Fruit fly (Drosophila melanogaster): ENCODE data around the gene Cad87A.
A peak's percentile ranks its signal among the peaks of the same experiment; 100 is the strongest.

Gene Cad87A

dm6 chr3R:11870135-11870534, 78.8 kb downstream of the Cad87A start:
- TF ChIP-seq pnt (GFP tag; optimal IDR thresholded peaks at IDR 0.05) (no peak), CG14441 (GFP tag; IDR thresholded peaks at IDR 0.05) (no peak), br (optimal IDR thresholded peaks at IDR 0.05) (no peak), Gsc (GFP tag; IDR thresholded peaks at IDR 0.05) (no peak), CG12659 (GFP tag; optimal IDR thresholded peaks at IDR 0.05) (no peak), CG9932 (GFP tag; IDR thresholded peaks at IDR 0.05) (no peak), ATbp (GFP tag; optimal IDR thresholded peaks at IDR 0.05) (peak; percentile 11), chinmo (GFP tag; IDR thresholded peaks at IDR 0.05; ENCODE audit: partially characterized antibody) (0 out of 4 replicates have a peak, but pooled peaks have one; percentile 47), CG3163 (GFP tag; optimal IDR thresholded peaks at IDR 0.05) (no peak), ase (GFP tag; IDR thresholded peaks at IDR 0.05) (no peak), Hmr (GFP tag; optimal IDR thresholded peaks at IDR 0.05) (no peak), CG4360 (GFP tag; IDR thresholded peaks at IDR 0.05) (peak; percentile 60), Pdp1 (GFP tag; optimal IDR thresholded peaks at IDR 0.05) (no peak), kni (GFP tag; optimal IDR thresholded peaks at IDR 0.05) (peak; percentile 11), gce (GFP tag; IDR thresholded peaks at IDR 0.05) (no peak), toy (GFP tag; IDR thresholded peaks at IDR 0.05) (no peak), CG13624 (GFP tag; optimal IDR thresholded peaks at IDR 0.05) (no peak), Med (GFP tag) (peak; percentile 5), sqz (GFP tag; optimal IDR thresholded peaks at IDR 0.05) (peak; percentile 18), B-H1 (GFP tag; IDR thresholded peaks at IDR 0.05) (0 out of 3 replicates have a peak, but pooled peaks have one; percentile 4), Ets97D (GFP tag; optimal IDR thresholded peaks at IDR 0.05) (no peak), Abd-B (GFP tag; optimal IDR thresholded peaks at IDR 0.05) (no peak), nerfin-2 (GFP tag; IDR thresholded peaks at IDR 0.05; ENCODE audit: partially characterized antibody) (no peak), CG6175 (GFP tag; IDR thresholded peaks at IDR 0.05) (no peak), vvl (GFP tag; IDR thresholded peaks at IDR 0.05) (0 out of 2 replicates have a peak, but pooled peaks have one; percentile 74), bsh (GFP tag; optimal IDR thresholded peaks at IDR 0.05) (no peak), dati (GFP tag; IDR thresholded peaks at IDR 0.05) (no peak), CG4820 (GFP tag; optimal IDR thresholded peaks at IDR 0.05) (no peak), Adf1 (GFP tag; IDR thresholded peaks at IDR 0.05) (peak; percentile 50), CG7271 (tag; optimal IDR thresholded peaks at IDR 0.05) (no peak), CG4328 (GFP tag; optimal IDR thresholded peaks at IDR 0.05) (no peak), Rfx (GFP tag; IDR thresholded peaks at IDR 0.05) (no peak)

dm6 chr3R:11869675-11870074, 79.3 kb downstream of the Cad87A start:
- peak; percentile 73 for TF ChIP-seq Xrp1 (GFP tag; IDR thresholded peaks at IDR 0.05)
- 0 out of 3 replicates have a peak, but pooled peaks have one; percentile 47 for TF ChIP-seq CG2199 (GFP tag; IDR thresholded peaks at IDR 0.05)
- peak; percentile 46; the same call in 2 of the 3 replicates for TF ChIP-seq tgo (GFP tag; IDR thresholded peaks at IDR 0.05)
- 0 out of 3 replicates have a peak, but pooled peaks have one; percentile 39 for TF ChIP-seq CG11093 (GFP tag; IDR thresholded peaks at IDR 0.05)
- TF ChIP-seq gfzf (GFP tag; optimal IDR thresholded peaks at IDR 0.05), result no peak
- TF ChIP-seq phol (tag; optimal IDR thresholded peaks at IDR 0.05), result peak; percentile 65
- TF ChIP-seq CG11456 (GFP tag; IDR thresholded peaks at IDR 0.05), result peak; percentile 65
- peak; percentile 50 for TF ChIP-seq CG2678 (tag; optimal IDR thresholded peaks at IDR 0.05)
- peak; percentile 62 for TF ChIP-seq gem (tag; optimal IDR thresholded peaks at IDR 0.05)
- TF ChIP-seq fd96Cb (tag; optimal IDR thresholded peaks at IDR 0.05), result peak; percentile 37
- TF ChIP-seq ase (GFP tag; IDR thresholded peaks at IDR 0.05), result peak; percentile 54; the same call in 2 of the 3 replicates
- no peak for TF ChIP-seq CG2120 (GFP tag; optimal IDR thresholded peaks at IDR 0.05)
- no peak for TF ChIP-seq CG8359 (GFP tag; optimal IDR thresholded peaks at IDR 0.05; ENCODE audit: borderline replicate concordance)
- TF ChIP-seq row (GFP tag; IDR thresholded peaks at IDR 0.05), result peak; percentile 29; the same call in 1 of the 3 replicates
- peak; percentile 8 for TF ChIP-seq Vsx1 (GFP tag; optimal IDR thresholded peaks at IDR 0.05)
- TF ChIP-seq salm (tag; optimal IDR thresholded peaks at IDR 0.05), result no peak
- TF ChIP-seq CG32532 (GFP tag; IDR thresholded peaks at IDR 0.05), result peak; percentile 54; the same call in 1 of the 2 replicates
- peak; percentile 52; the same call in 1 of the 2 replicates for TF ChIP-seq CG1024 (GFP tag; IDR thresholded peaks at IDR 0.05)
- TF ChIP-seq al (GFP tag; IDR thresholded peaks at IDR 0.05), result 0 out of 2 replicates have a peak, but pooled peaks have one; percentile 16
- TF ChIP-seq CG14441 (GFP tag; IDR thresholded peaks at IDR 0.05), result peak; percentile 67
- TF ChIP-seq ind (GFP tag; optimal IDR thresholded peaks at IDR 0.05), result peak; percentile 34
- no peak for TF ChIP-seq gro (GFP tag; optimal IDR thresholded peaks at IDR 0.05)

Data from whole organism, embryonic.